Fruit fly (Drosophila melanogaster) whole organism, adult: ENCODE results near the gene tai.

ENCODE experiments used
- CG11617 ChIP-seq: fragments of 200-800 bp; sonication (Bioruptor generic); optimal IDR thresholded peaks from 2 replicates; lab custom pipeline; 2017; ENCODE audit warnings: mild to moderate bottlenecking, missing biosample characterization, missing genetic modification reagents, missing genetic modification characterization
- CG1620 ChIP-seq: fragments of 200-800 bp; sonication (Bioruptor generic); optimal IDR thresholded peaks from 2 replicates; lab custom pipeline; 2016; ENCODE audit warnings: missing biosample characterization, missing genetic modification characterization
- CG33017 ChIP-seq: fragments of 200-800 bp; sonication (Bioruptor generic); optimal IDR thresholded peaks from 2 replicates; lab custom pipeline; 2018; ENCODE audit warnings: missing biosample characterization, mild to moderate bottlenecking, missing genetic modification characterization, moderate library complexity
- CG5204 ChIP-seq: fragments of 200-800 bp; sonication (Bioruptor generic); optimal IDR thresholded peaks from 2 replicates; lab custom pipeline; 2016; ENCODE audit warnings: missing biosample characterization, missing genetic modification characterization
- CG7045 ChIP-seq: fragments of 200-800 bp; sonication (Bioruptor generic); optimal IDR thresholded peaks from 2 replicates; lab custom pipeline; 2017; ENCODE audit warnings: missing biosample characterization, mild to moderate bottlenecking, missing genetic modification characterization
- Hr96 ChIP-seq: fragments of 200-800 bp; sonication (Bioruptor generic); optimal IDR thresholded peaks from 2 replicates; lab custom pipeline; 2016; ENCODE audit warnings: missing biosample characterization, missing genetic modification characterization
- Mnt ChIP-seq: fragments of 200-800 bp; sonication (Bioruptor generic); optimal IDR thresholded peaks from 2 replicates; lab custom pipeline; 2016; ENCODE audit warnings: missing biosample characterization, mild to moderate bottlenecking, missing genetic modification characterization
- kay ChIP-seq: fragments of 200-800 bp; sonication (Bioruptor generic); peaks from one replicate; lab custom pipeline; 2016; ENCODE audit warnings: missing biosample characterization, missing genetic modification characterization, borderline replicate concordance
- pad ChIP-seq: fragments of 200-800 bp; sonication (Bioruptor generic); optimal IDR thresholded peaks from 3 replicates; lab custom pipeline; 2017; ENCODE audit warnings: missing biosample characterization, missing genetic modification characterization, mild to moderate bottlenecking, moderate library complexity, missing genetic modification reagents
- tj ChIP-seq: fragments of 200-800 bp; sonication (Bioruptor generic); optimal IDR thresholded peaks from 3 replicates; lab custom pipeline; 2017; ENCODE audit warnings: missing biosample characterization, mild to moderate bottlenecking, missing genetic modification characterization, moderate library complexity

dm6 chr2L:9148133-9148532 is 18.4 kb upstream of the tai start:
- TF ChIP-seq CG1620 (GFP tag; lab: Kevin White, UChicago) (no peak), CG11617 (no peak), CG33017 (no peak), CG5204 (no peak), kay (GFP tag; lab: Kevin White, UChicago) (no peak), CG7045 (no peak), Mnt (GFP tag; lab: Kevin White, UChicago) (no peak), tj (GFP tag; lab: Kevin White, UChicago) (no peak), pad (no peak), Hr96 (GFP tag; lab: Kevin White, UChicago) (no peak)
